Fruit fly (Drosophila melanogaster): ENCODE results near the gene nocte.

DNA sequence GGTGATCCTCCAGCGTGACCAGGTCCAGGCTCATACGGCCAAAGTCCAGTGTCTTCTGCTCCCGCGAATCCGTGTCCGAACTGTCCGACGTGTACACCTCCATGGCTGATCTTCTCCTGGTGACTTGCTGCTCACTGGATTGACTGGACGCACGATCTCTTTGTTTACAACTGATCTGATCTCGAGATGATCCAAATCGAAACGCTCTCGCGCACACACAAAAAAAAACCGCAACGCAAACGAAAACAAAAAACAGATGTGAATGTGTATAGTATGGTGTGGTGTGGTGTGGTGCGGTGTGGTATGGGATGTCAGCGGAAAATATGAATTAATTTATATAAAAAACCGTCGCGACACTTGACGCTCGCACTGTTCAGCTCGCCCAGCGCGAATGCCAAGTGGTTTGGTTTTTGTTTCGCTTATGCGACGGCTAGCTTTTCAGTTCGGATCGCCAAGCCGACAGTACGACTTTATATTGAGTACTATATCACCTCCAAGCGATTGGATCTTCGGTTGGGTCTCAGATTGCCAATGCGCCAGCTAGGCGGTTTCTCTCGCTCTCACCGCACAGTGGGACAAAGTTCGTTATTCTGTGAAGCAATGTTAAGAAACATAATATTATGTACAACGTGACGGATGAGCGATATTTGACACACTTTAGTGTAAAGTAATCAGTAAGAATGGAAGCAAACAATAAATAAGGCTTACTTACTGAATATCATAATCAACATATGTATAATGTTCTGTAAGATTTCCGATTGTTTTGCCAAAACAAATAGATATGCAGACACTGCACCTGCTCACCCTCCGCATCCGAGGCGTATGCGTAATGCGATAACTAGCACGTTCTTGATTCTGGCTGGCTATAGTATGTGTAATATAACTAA is 11.9 kb upstream of the nocte start:
- TF ChIP-seq MBD-R2 (GFP tag; IDR thresholded peaks at IDR 0.05), result peak; percentile 43; the same call in 1 of the 2 replicates
- TF ChIP-seq bab2 (GFP tag; optimal IDR thresholded peaks at IDR 0.05), result peak; percentile 50
- TF ChIP-seq CG7928 (GFP tag; optimal IDR thresholded peaks at IDR 0.05), result peak; percentile 18
- TF ChIP-seq Dll (GFP tag; IDR thresholded peaks at IDR 0.05; ENCODE audit: partially characterized antibody), result 0 out of 4 replicates have a peak, but pooled peaks have one; percentile 21
- TF ChIP-seq CG9437 (GFP tag; optimal IDR thresholded peaks at IDR 0.05), result peak; percentile 58
- 0 out of 3 replicates have a peak, but pooled peaks have one; percentile 18 for TF ChIP-seq so (GFP tag; IDR thresholded peaks at IDR 0.05)
- TF ChIP-seq CG8944 (GFP tag; optimal IDR thresholded peaks at IDR 0.05), result no peak
- peak; percentile 53 for TF ChIP-seq D19B (GFP tag; optimal IDR thresholded peaks at IDR 0.05)
- TF ChIP-seq CG9817 (tag; optimal IDR thresholded peaks at IDR 0.05), result peak; percentile 55
- TF ChIP-seq CG2120 (GFP tag; optimal IDR thresholded peaks at IDR 0.05), result peak; percentile 85
- peak; percentile 64 for TF ChIP-seq CG3847 (GFP tag; IDR thresholded peaks at IDR 0.05)
- TF ChIP-seq CG15479 (GFP tag; optimal IDR thresholded peaks at IDR 0.05), result no peak
- TF ChIP-seq Ssrp (tag; optimal IDR thresholded peaks at IDR 0.05), result peak; percentile 20
